Worm (Caenorhabditis elegans) whole organism, midembryonic: Measurements from ENCODE around the gene srg-32.

Experiments
- cog-1 ChIP-seq: sonication (generic microtip); optimal IDR thresholded peaks from 2 replicates; lab custom pipeline; 2016; ENCODE audit warnings: missing genetic modification characterization, missing compliant biosample characterization
- flt-1 ChIP-seq: fragments of 200-800 bp; sonication (Bioruptor generic); IDR thresholded peaks from 2 replicates; pipeline ENCODE4 v1.3.6; 2022; ENCODE audit warnings: missing genetic modification characterization, missing compliant biosample characterization
- ref-1 ChIP-seq: fragments of 200-800 bp; sonication (Bioruptor generic); conservative IDR thresholded peaks from 2 replicates; pipeline ENCODE4 v1.3.6; 2022; ENCODE audit warnings: missing genetic modification reagents, missing genetic modification characterization, missing compliant biosample characterization
- tab-1 ChIP-seq: fragments of 200-800 bp; sonication (Bioruptor generic); IDR thresholded peaks from 2 replicates; pipeline ENCODE4 v1.3.6; 2022; ENCODE audit warnings: missing genetic modification characterization, missing compliant biosample characterization
- ztf-23 ChIP-seq: fragments of 200-800 bp; sonication (Bioruptor generic); IDR thresholded peaks from 2 replicates; pipeline ENCODE4 v1.3.6; 2022; ENCODE audit warnings: missing genetic modification reagents, missing genetic modification characterization, missing compliant biosample characterization
- ztf-29 ChIP-seq: fragments of 200-800 bp; sonication (Bioruptor generic); IDR thresholded peaks from 2 replicates; pipeline ENCODE4 v1.3.6; 2022; ENCODE audit warnings: missing genetic modification reagents, missing genetic modification characterization, missing compliant biosample characterization

- TF ChIP-seq ref-1 (GFP tag; lab: Robert Waterston, UW), result no peak
- no peak for TF ChIP-seq ztf-29 (GFP tag; lab: Robert Waterston, UW)
- TF ChIP-seq tab-1, result no peak
- TF ChIP-seq cog-1 (tag; lab: Kevin White, UChicago), result no peak
- no peak for TF ChIP-seq flt-1 (GFP tag; lab: Robert Waterston, UW)
- no peak for TF ChIP-seq ztf-23 (GFP tag; lab: Robert Waterston, UW)
These were observed 10.4 kb downstream of the srg-32 start, which contains the start of gene mics-1 for ce11 chrV:10578226-10578625.
